Worm (Caenorhabditis elegans): ENCODE results near the gene srt-12.
A peak's percentile ranks its signal among the peaks of the same experiment; 100 is the strongest.

srt-12 gene

ce11 chrV:4241555-4241954, 776 bp downstream of the srt-12 start:
- TF ChIP-seq snpc-4 (tag; optimal IDR thresholded peaks at IDR 0.05) (no peak), mep-1 (tag; optimal IDR thresholded peaks at IDR 0.05) (no peak), skn-1 (tag; optimal IDR thresholded peaks at IDR 0.05) (no peak), unc-62 (GFP tag; optimal IDR thresholded peaks at IDR 0.05 in 1 of 2) (peak in 1 of 2 experiments; percentile 91), unc-62 (tag; optimal IDR thresholded peaks at IDR 0.05) (no peak)

ce11 chrV:4240292-4240691, 2.0 kb downstream of the srt-12 start, which contains the start of gene srh-204:
TSS of gene srh-204 (minus strand) at chrV:4240392.
- no peak for TF ChIP-seq mxl-2 (GFP tag; conservative IDR thresholded peaks at IDR 0.05)
- TF ChIP-seq nhr-25 (tag; optimal IDR thresholded peaks at IDR 0.05; ENCODE audit: borderline replicate concordance, insufficient read depth): no peak
- peak; percentile 86 for TF ChIP-seq aha-1 (tag)

DNA sequence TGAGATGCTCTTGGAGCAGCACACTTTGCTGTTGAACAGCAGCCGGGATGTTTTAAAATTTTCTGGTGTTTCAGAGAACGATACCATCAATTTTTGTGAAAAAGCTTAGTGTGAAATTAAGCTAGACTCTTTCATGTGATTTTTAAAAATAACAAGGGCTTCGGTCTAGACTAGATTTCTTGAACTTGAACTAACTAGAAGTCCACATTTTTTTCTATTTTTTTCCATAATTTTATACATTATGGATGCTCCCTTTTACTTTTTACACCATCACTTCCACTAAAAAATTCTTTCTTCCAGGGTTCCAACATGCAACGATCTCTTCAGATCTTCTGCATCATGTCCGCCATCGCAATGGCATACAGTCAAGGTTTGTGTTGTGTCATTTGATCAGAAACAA, 6.2 kb downstream of the srt-12 start, which contains the start of gene nlp-13:
Gene nlp-13 (plus strand): TSS at position 301 of the 400 bp plus-strand sequence.
- no peak for TF ChIP-seq dve-1 (tag; optimal IDR thresholded peaks at IDR 0.05; ENCODE audit: insufficient read depth)
- no peak for TF ChIP-seq unc-130 (GFP tag; optimal IDR thresholded peaks at IDR 0.05)
- TF ChIP-seq nhr-237 (tag; optimal IDR thresholded peaks at IDR 0.05): no peak
- no peak for TF ChIP-seq madf-9 (GFP tag; conservative IDR thresholded peaks at IDR 0.05)
- no peak for TF ChIP-seq php-3 (GFP tag; IDR thresholded peaks at IDR 0.05)
- TF ChIP-seq Y105C5A.15 (GFP tag; IDR thresholded peaks at IDR 0.05): no peak
- no peak for TF ChIP-seq gei-8 (GFP tag; optimal IDR thresholded peaks at IDR 0.05)
- TF ChIP-seq nhr-11 (tag; optimal IDR thresholded peaks at IDR 0.05): no peak
- TF ChIP-seq ama-1 (optimal IDR thresholded peaks at IDR 0.05): no peak
- TF ChIP-seq mep-1 (tag; optimal IDR thresholded peaks at IDR 0.05): no peak
- TF ChIP-seq zip-2 (tag; optimal IDR thresholded peaks at IDR 0.05): no peak
- TF ChIP-seq unc-39 (tag; optimal IDR thresholded peaks at IDR 0.05): no peak
- TF ChIP-seq saeg-2 (GFP tag; IDR thresholded peaks at IDR 0.05): no peak
- TF ChIP-seq daf-19 (GFP tag; conservative IDR thresholded peaks at IDR 0.05): no peak
- TF ChIP-seq aha-1 (tag): no peak
- TF ChIP-seq nhr-102 (tag; optimal IDR thresholded peaks at IDR 0.05): no peak
- TF ChIP-seq pha-4 (GFP tag; IDR thresholded peaks at IDR 0.05): no peak
- no peak for TF ChIP-seq pha-4 (tag; optimal IDR thresholded peaks at IDR 0.05)
- TF ChIP-seq lin-13 (GFP tag; optimal IDR thresholded peaks at IDR 0.05): no peak
- TF ChIP-seq rbr-2 (tag; optimal IDR thresholded peaks at IDR 0.05): no peak
- no peak for TF ChIP-seq lim-7 (GFP tag; IDR thresholded peaks at IDR 0.05)

- TF ChIP-seq zip-2 (tag; optimal IDR thresholded peaks at IDR 0.05) (no peak), aha-1 (tag) (peak; percentile 13)
These were observed 23.0 kb downstream of the srt-12 start, which contains the start of gene nlp-9 for ce11 chrV:4219342-4219741. TSS of gene nlp-9 (plus strand) at chrV:4219642.

DNA sequence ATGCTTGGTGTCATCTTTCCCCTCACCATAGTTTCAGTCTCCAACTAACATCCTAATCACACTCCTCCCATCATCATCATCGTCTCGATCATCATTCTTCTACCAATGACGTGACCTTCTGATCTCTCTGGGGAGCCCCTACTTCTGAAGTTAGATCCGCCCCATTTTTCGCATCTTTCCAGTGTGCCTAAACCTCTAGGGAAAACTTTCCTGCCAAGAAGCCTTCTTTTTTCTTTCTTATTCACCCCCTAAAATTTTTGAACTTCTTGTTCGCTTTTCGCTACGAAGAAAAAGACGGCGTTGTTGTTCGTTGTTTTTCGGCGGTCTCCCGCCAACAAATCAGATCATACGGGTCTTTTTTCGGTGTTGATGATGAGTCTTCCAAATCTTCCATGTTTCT, 24.1 kb downstream of the srt-12 start:
- TF ChIP-seq lin-15B (tag; optimal IDR thresholded peaks at IDR 0.05): no peak
- no peak for TF ChIP-seq dmd-6 (GFP tag; IDR thresholded peaks at IDR 0.05)
- TF ChIP-seq lsy-2 (tag; optimal IDR thresholded peaks at IDR 0.05): peak in 1 of 2 experiments; percentile 7
- TF ChIP-seq T20F7.1 (GFP tag; optimal IDR thresholded peaks at IDR 0.05): no peak
- peak; percentile 38; the same call in 1 of the 2 replicates for TF ChIP-seq vab-7 (GFP tag; IDR thresholded peaks at IDR 0.05)
- TF ChIP-seq F26F4.8 (GFP tag; conservative IDR thresholded peaks at IDR 0.05): no peak
- TF ChIP-seq hlh-11 (tag; optimal IDR thresholded peaks at IDR 0.05): no peak
- TF ChIP-seq mxl-2 (GFP tag; conservative IDR thresholded peaks at IDR 0.05): no peak
- no peak for TF ChIP-seq ZK546.5 (tag; optimal IDR thresholded peaks at IDR 0.05)
- TF ChIP-seq hif-1 (tag; optimal IDR thresholded peaks at IDR 0.05): no peak
- no peak for TF ChIP-seq F10B5.3 (tag; optimal IDR thresholded peaks at IDR 0.05)
- TF ChIP-seq aha-1 (tag): peak; percentile 92
- TF ChIP-seq nhr-42 (GFP tag; IDR thresholded peaks at IDR 0.05): no peak
- no peak for TF ChIP-seq daf-19 (GFP tag; conservative IDR thresholded peaks at IDR 0.05)
- TF ChIP-seq dpl-1 (GFP tag; optimal IDR thresholded peaks at IDR 0.05): no peak
- no peak for TF ChIP-seq D1046.2 (GFP tag; IDR thresholded peaks at IDR 0.05)
- TF ChIP-seq ZK337.2 (GFP tag; IDR thresholded peaks at IDR 0.05): no peak
- no peak for TF ChIP-seq Y48G9A.11 (GFP tag; IDR thresholded peaks at IDR 0.05)
- TF ChIP-seq snpc-1.2 (GFP tag; IDR thresholded peaks at IDR 0.05): no peak
- no peak for TF ChIP-seq unc-130 (GFP tag; optimal IDR thresholded peaks at IDR 0.05)
- TF ChIP-seq aly-2 (tag; optimal IDR thresholded peaks at IDR 0.05): no peak
- TF ChIP-seq ceh-20 (GFP tag; IDR thresholded peaks at IDR 0.05): 0 out of 2 replicates have a peak, but pooled peaks have one; percentile 22
